Worm (Caenorhabditis elegans) whole organism, L2 larva: ENCODE results near the gene basl-1.

ENCODE experiments used
- ZK546.5 ChIP-seq: sonication (generic microtip); optimal IDR thresholded peaks from 2 replicates; lab custom pipeline; 2017; ENCODE audit warnings: missing biosample characterization, missing genetic modification characterization
- aly-2 ChIP-seq: fragments of 150-350 bp; optimal IDR thresholded peaks from 2 replicates; lab custom pipeline; 2014; ENCODE audit warnings: missing biosample characterization, missing genetic modification characterization
- blmp-1 ChIP-seq: sonication (generic microtip); optimal IDR thresholded peaks from 2 replicates; lab custom pipeline; 2017; ENCODE audit warnings: missing genetic modification characterization, mild to moderate bottlenecking, missing compliant biosample characterization, antibody characterized with exemption, moderate library complexity; ENCODE audit not compliant: insufficient read depth
- nhr-10 ChIP-seq: sonication (generic microtip); optimal IDR thresholded peaks from 2 replicates; lab custom pipeline; 2017; ENCODE audit warnings: missing biosample characterization, missing genetic modification characterization
- nhr-12 ChIP-seq: fragments of 150-350 bp; optimal IDR thresholded peaks from 2 replicates; lab custom pipeline; 2014; ENCODE audit warnings: missing biosample characterization, missing genetic modification characterization
- nhr-237 ChIP-seq: fragments of 150-350 bp; optimal IDR thresholded peaks from 2 replicates; lab custom pipeline; 2014; ENCODE audit warnings: missing biosample characterization, missing genetic modification characterization
- skn-1 ChIP-seq: sonication (generic microtip); optimal IDR thresholded peaks from 2 replicates; lab custom pipeline; 2017; ENCODE audit warnings: missing biosample characterization, missing genetic modification characterization
- unc-62 ChIP-seq: fragments of 150-350 bp; optimal IDR thresholded peaks from 2 replicates; lab custom pipeline; 2014; ENCODE audit warnings: missing biosample characterization, missing genetic modification reagents, missing genetic modification characterization
- zag-1 ChIP-seq: fragments of 150-350 bp; optimal IDR thresholded peaks from 2 replicates; lab custom pipeline; 2014; ENCODE audit warnings: missing biosample characterization, missing genetic modification characterization
- ztf-11 ChIP-seq: sonication (generic microtip); optimal IDR thresholded peaks from 2 replicates; lab custom pipeline; 2017; ENCODE audit warnings: missing biosample characterization, missing genetic modification characterization

DNA sequence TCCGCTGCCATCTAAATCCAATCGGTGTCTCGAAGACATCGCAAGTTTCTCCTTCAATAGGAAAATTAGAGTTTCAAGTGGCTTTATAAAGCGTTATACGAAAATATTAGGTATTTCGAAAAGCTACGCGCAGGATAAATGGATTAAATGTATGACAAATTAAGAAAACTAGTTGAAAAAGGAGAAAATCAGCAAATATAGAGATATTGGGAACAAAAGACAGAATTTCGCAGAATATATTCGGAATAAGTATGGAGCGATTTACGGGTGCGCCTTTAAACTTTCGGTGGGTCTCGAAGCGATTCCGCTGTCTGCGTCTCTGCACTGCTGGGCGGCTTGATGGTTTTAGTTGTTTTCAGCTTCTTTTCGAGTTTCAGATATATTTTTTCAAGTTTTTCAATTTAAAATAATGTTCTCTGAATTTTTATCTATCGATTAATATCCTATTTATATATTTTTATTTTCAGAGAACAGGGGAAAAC lies 23.0 kb upstream of the basl-1 start, which contains the start of the genes ddx-15 and ucr-1:
- TF ChIP-seq skn-1 (tag; lab: Kevin White, UChicago) (no peak), blmp-1 (tag; lab: Kevin White, UChicago) (peak; percentile 33), zag-1 (tag; lab: Kevin White, UChicago) (no peak), nhr-10 (no peak), ZK546.5 (tag; lab: Kevin White, UChicago) (no peak), ztf-11 (tag; lab: Kevin White, UChicago) (no peak), aly-2 (tag; lab: Kevin White, UChicago) (no peak), nhr-237 (no peak), unc-62 (GFP tag; lab: Kevin White, UChicago) (no peak), nhr-12 (tag; lab: Kevin White, UChicago) (no peak)
